Fruit fly (Drosophila melanogaster): ENCODE data around the gene SdhD.

SdhD gene

dm6 chr3R:23783403-23783757 lies 23.0 kb upstream of the SdhD start:
- TF ChIP-seq psq (GFP tag; optimal IDR thresholded peaks at IDR 0.05) (no peak), dsf (GFP tag; optimal IDR thresholded peaks at IDR 0.05; ENCODE audit: borderline replicate concordance) (no peak), Jra (GFP tag; optimal IDR thresholded peaks at IDR 0.05) (no peak), N (GFP tag; optimal IDR thresholded peaks at IDR 0.05) (no peak), dl (GFP tag; optimal IDR thresholded peaks at IDR 0.05; ENCODE audit: insufficient read depth in 1 of 2, partially characterized antibody in 2 of 2) (no peak), ey (GFP tag; optimal IDR thresholded peaks at IDR 0.05) (no peak)

dm6 chr3R:23782456-23783402 lies 22.3 kb upstream of the SdhD start:
- TF ChIP-seq rgr (GFP tag; optimal IDR thresholded peaks at IDR 0.05) (peak; percentile 88), jim (GFP tag; optimal IDR thresholded peaks at IDR 0.05) (no peak), dmrt93B (GFP tag; optimal IDR thresholded peaks at IDR 0.05) (peak; percentile 61), Mio (GFP tag; optimal IDR thresholded peaks at IDR 0.05) (no peak), OdsH (GFP tag; optimal IDR thresholded peaks at IDR 0.05) (peak; percentile 84), tai (GFP tag; optimal IDR thresholded peaks at IDR 0.05) (no peak), fru (GFP tag; optimal IDR thresholded peaks at IDR 0.05) (peak; percentile 88), pan (optimal IDR thresholded peaks at IDR 0.05) (no peak), ey (GFP tag; optimal IDR thresholded peaks at IDR 0.05) (peak; percentile 90), Dif (GFP tag; optimal IDR thresholded peaks at IDR 0.05; ENCODE audit: partially characterized antibody) (peak; percentile 44), Sp1 (GFP tag; optimal IDR thresholded peaks at IDR 0.05) (peak; percentile 71), Vsx2 (GFP tag; optimal IDR thresholded peaks at IDR 0.05; ENCODE audit: partially characterized antibody) (peak; percentile 94), br (GFP tag; optimal IDR thresholded peaks at IDR 0.05) (peak; percentile 81), Hr78 (GFP tag; optimal IDR thresholded peaks at IDR 0.05) (no peak), sv (GFP tag; optimal IDR thresholded peaks at IDR 0.05) (peak; percentile 77), sage (GFP tag; optimal IDR thresholded peaks at IDR 0.05) (no peak), CG32264 (GFP tag; optimal IDR thresholded peaks at IDR 0.05) (peak; percentile 76), Dfd (GFP tag; optimal IDR thresholded peaks at IDR 0.05) (no peak), HLH106 (tag; optimal IDR thresholded peaks at IDR 0.05) (peak; percentile 75), dsf (GFP tag; optimal IDR thresholded peaks at IDR 0.05; ENCODE audit: borderline replicate concordance) (peak; percentile 47), lola (GFP tag; optimal IDR thresholded peaks at IDR 0.05) (no peak), CrebA (GFP tag; optimal IDR thresholded peaks at IDR 0.05; ENCODE audit: borderline replicate concordance) (no peak), Jra (GFP tag; optimal IDR thresholded peaks at IDR 0.05) (peak; percentile 66), Abd-B (GFP tag; optimal IDR thresholded peaks at IDR 0.05) (no peak), psq (GFP tag; optimal IDR thresholded peaks at IDR 0.05) (peak; percentile 79), woc (GFP tag; optimal IDR thresholded peaks at IDR 0.05) (peak; percentile 85), Rel (GFP tag; optimal IDR thresholded peaks at IDR 0.05) (peak; percentile 73), Rel (tag; optimal IDR thresholded peaks at IDR 0.05) (no peak), foxo (GFP tag; optimal IDR thresholded peaks at IDR 0.05) (peak; percentile 37 to 90), GATAd (GFP tag; optimal IDR thresholded peaks at IDR 0.05) (no peak), usp (GFP tag; optimal IDR thresholded peaks at IDR 0.05) (no peak), brk (GFP tag; optimal IDR thresholded peaks at IDR 0.05) (no peak), h (GFP tag; optimal IDR thresholded peaks at IDR 0.05) (peak; percentile 91), Hnf4 (GFP tag; optimal IDR thresholded peaks at IDR 0.05) (peak; percentile 84), CG9705 (GFP tag; optimal IDR thresholded peaks at IDR 0.05) (peak; percentile 15), Hr83 (GFP tag; optimal IDR thresholded peaks at IDR 0.05; ENCODE audit: poor library complexity, severe bottlenecking) (peak; percentile 97), dl (GFP tag; optimal IDR thresholded peaks at IDR 0.05; ENCODE audit: insufficient read depth in 1 of 2, partially characterized antibody in 2 of 2) (no peak)

All from whole organism, wandering third instar larva.